Worm (Caenorhabditis elegans) whole organism, L4/young adult: ENCODE measurements around the gene epg-6.

ENCODE experiments used
- W03F9.2 ChIP-seq: fragments of 150-350 bp; optimal IDR thresholded peaks from 2 replicates; lab custom pipeline; 2014; ENCODE audit warnings: missing biosample characterization, missing genetic modification characterization
- dao-5 ChIP-seq: sonication (generic microtip); optimal IDR thresholded peaks from 2 replicates; lab custom pipeline; 2016; ENCODE audit warnings: missing genotype, missing genetic modification characterization, moderate library complexity, missing compliant biosample characterization
- him-1 ChIP-seq: sonication (generic microtip); optimal IDR thresholded peaks from 2 replicates; lab custom pipeline; 2016; ENCODE audit warnings: missing genotype, missing genetic modification reagents, missing genetic modification characterization, missing compliant biosample characterization

Gene epg-6

ce11 chrIII:10629795-10630194, 29.8 kb upstream of the epg-6 start:
- no peak for TF ChIP-seq W03F9.2 (tag; lab: Kevin White, UChicago)
- TF ChIP-seq dao-5 (tag; lab: Kevin White, UChicago): no peak
- TF ChIP-seq him-1 (tag; lab: Kevin White, UChicago): no peak

ce11 chrIII:10629043-10629442, 29.1 kb upstream of the epg-6 start, which contains the start of gene swt-4:
swt-4 (minus strand) TSS chrIII:10629143.
- TF ChIP-seq him-1 (tag; lab: Kevin White, UChicago) (no peak), dao-5 (tag; lab: Kevin White, UChicago) (no peak), W03F9.2 (tag; lab: Kevin White, UChicago) (no peak)

ce11 chrIII:10628360-10628759, 28.4 kb upstream of the epg-6 start:
- TF ChIP-seq him-1 (tag; lab: Kevin White, UChicago): no peak

- TF ChIP-seq him-1 (tag; lab: Kevin White, UChicago) (peak; percentile 45), W03F9.2 (tag; lab: Kevin White, UChicago) (peak; percentile 5), dao-5 (tag; lab: Kevin White, UChicago) (peak; percentile 21)
Observed at ce11 chrIII:10624564-10624963, 24.6 kb upstream of the epg-6 start.

ce11 chrIII:10621208-10621607, 21.2 kb upstream of the epg-6 start, which contains the start of the genes lron-10 and hpr-9:
lron-10 (minus strand) TSS chrIII:10621369.
hpr-9 (plus strand) TSS chrIII:10621551.
- TF ChIP-seq dao-5 (tag; lab: Kevin White, UChicago): no peak
- peak; percentile 78 for TF ChIP-seq him-1 (tag; lab: Kevin White, UChicago)
- TF ChIP-seq W03F9.2 (tag; lab: Kevin White, UChicago): peak; percentile 78

ce11 chrIII:10615166-10615565, 15.2 kb upstream of the epg-6 start, which contains the start of gene mrpl-22:
mrpl-22 (plus strand) TSS chrIII:10615466.
- TF ChIP-seq him-1 (tag; lab: Kevin White, UChicago) (no peak), dao-5 (tag; lab: Kevin White, UChicago) (no peak), W03F9.2 (tag; lab: Kevin White, UChicago) (no peak)

ce11 chrIII:10612333-10612732, 12.3 kb upstream of the epg-6 start, which contains the start of gene Y39A1A.24:
Y39A1A.24 (plus strand) TSS chrIII:10612633.
- TF ChIP-seq W03F9.2 (tag; lab: Kevin White, UChicago) (no peak), dao-5 (tag; lab: Kevin White, UChicago) (no peak), him-1 (tag; lab: Kevin White, UChicago) (no peak)

- TF ChIP-seq W03F9.2 (tag; lab: Kevin White, UChicago) (no peak), him-1 (tag; lab: Kevin White, UChicago) (no peak), dao-5 (tag; lab: Kevin White, UChicago) (no peak)
Observed at ce11 chrIII:10608161-10608560, 8.2 kb upstream of the epg-6 start.

- TF ChIP-seq W03F9.2 (tag; lab: Kevin White, UChicago) (no peak), dao-5 (tag; lab: Kevin White, UChicago) (no peak), him-1 (tag; lab: Kevin White, UChicago) (no peak)
Observed at ce11 chrIII:10605049-10605448, 5.1 kb upstream of the epg-6 start, which contains the start of gene rabx-5. rabx-5 (plus strand) TSS chrIII:10605349.

ce11 chrIII:10604325-10604724, 4.3 kb upstream of the epg-6 start:
- no peak for TF ChIP-seq dao-5 (tag; lab: Kevin White, UChicago)
- no peak for TF ChIP-seq W03F9.2 (tag; lab: Kevin White, UChicago)
- no peak for TF ChIP-seq him-1 (tag; lab: Kevin White, UChicago)

ce11 chrIII:10603248-10603647, 3.3 kb upstream of the epg-6 start, which contains the start of gene Y39A1A.2:
Y39A1A.2 (minus strand) TSS chrIII:10603566.
- TF ChIP-seq him-1 (tag; lab: Kevin White, UChicago) (no peak), W03F9.2 (tag; lab: Kevin White, UChicago) (no peak), dao-5 (tag; lab: Kevin White, UChicago) (no peak)

ce11 chrIII:10600894-10601293, 906 bp upstream of the epg-6 start:
- TF ChIP-seq him-1 (tag; lab: Kevin White, UChicago): no peak
- TF ChIP-seq dao-5 (tag; lab: Kevin White, UChicago): no peak
- TF ChIP-seq W03F9.2 (tag; lab: Kevin White, UChicago): no peak

ce11 chrIII:10599699-10600098, 289 bp downstream of the epg-6 start:
- TF ChIP-seq dao-5 (tag; lab: Kevin White, UChicago) (no peak), W03F9.2 (tag; lab: Kevin White, UChicago) (peak; percentile 87)

- TF ChIP-seq W03F9.2 (tag; lab: Kevin White, UChicago): no peak
- TF ChIP-seq dao-5 (tag; lab: Kevin White, UChicago): no peak
- no peak for TF ChIP-seq him-1 (tag; lab: Kevin White, UChicago)
Observed at ce11 chrIII:10596387-10596786, 3.6 kb downstream of the epg-6 start, which contains the start of gene Y39A1A.3. Y39A1A.3 (minus strand) TSS chrIII:10596487.
